Fruit fly (Drosophila melanogaster) whole organism, adult: ENCODE data around the gene LysP.

Source experiments
- CG14711 ChIP-seq: fragments of 200-800 bp; sonication (Bioruptor generic); optimal IDR thresholded peaks from 2 replicates; lab custom pipeline; 2018; ENCODE audit warnings: missing biosample characterization, mild to moderate bottlenecking, missing genetic modification characterization, moderate library complexity
- cic ChIP-seq: fragments of 200-800 bp; sonication (Bioruptor generic); optimal IDR thresholded peaks from 2 replicates; lab custom pipeline; 2017; ENCODE audit warnings: missing biosample characterization, mild to moderate bottlenecking, missing genetic modification characterization, moderate library complexity
- cnc ChIP-seq, 2 experiments: fragments of >200 bp; optimal IDR thresholded peaks; 2 replicates each; lab custom pipeline; 2017

DNA sequence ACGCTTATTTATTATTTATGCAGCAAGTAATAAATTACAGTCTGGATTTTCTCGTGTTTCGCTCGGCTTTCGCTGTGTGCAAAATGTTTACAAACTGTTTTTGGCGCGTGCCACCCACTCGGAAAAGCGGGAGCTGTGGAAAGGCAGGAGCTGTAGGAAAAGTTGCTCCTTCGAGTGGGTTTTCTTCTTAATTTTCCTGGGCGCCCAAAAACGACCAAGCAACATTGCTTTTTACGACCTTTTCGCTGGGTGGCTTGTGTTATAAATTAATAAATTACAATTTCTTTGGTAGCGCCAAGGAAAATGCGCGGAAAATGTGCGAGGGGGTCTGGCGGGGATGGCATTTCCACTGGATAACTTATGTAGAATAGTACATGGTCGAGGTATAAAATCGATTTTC is 42.0 kb downstream of the LysP start:
- TF ChIP-seq CG14711 (tag; lab: Kevin White, UChicago) = no peak
- no peak for TF ChIP-seq cnc (optimal IDR thresholded peaks at IDR 0.05; lab: Kevin White, UChicago)
- no peak for TF ChIP-seq cic
